Worm (Caenorhabditis elegans): ENCODE measurements around the gene F26F2.3.

DNA sequence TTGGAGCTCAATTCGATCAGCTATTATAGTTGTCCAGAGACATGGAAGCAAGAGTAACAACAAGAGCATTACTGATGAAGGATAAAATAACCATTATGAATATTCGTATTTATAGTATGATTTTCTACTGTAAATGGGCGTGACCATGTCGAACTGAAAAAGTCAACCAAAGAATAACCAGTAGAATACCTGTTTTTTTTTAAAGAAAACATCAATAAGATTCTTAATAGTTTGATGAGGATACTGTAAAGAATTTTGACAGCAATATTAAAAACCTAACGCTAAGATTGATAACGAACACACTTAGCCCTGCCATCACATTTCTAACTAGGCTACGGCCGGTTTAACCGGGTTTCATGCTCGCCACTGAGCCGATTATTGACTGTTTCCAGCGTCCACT is 13.4 kb downstream of the F26F2.3 start, which contains the start of gene vmo-1:
- no peak for TF ChIP-seq M03D4.4 (tag; optimal IDR thresholded peaks at IDR 0.05)
- no peak for TF ChIP-seq elt-3 (tag; optimal IDR thresholded peaks at IDR 0.05)
- TF ChIP-seq nhr-237 (tag; optimal IDR thresholded peaks at IDR 0.05): no peak
- no peak for TF ChIP-seq nhr-12 (tag; optimal IDR thresholded peaks at IDR 0.05)

All from whole organism, mixed stage, embryonic.